Worm (Caenorhabditis elegans): ENCODE data around the gene C05G5.7.

DNA sequence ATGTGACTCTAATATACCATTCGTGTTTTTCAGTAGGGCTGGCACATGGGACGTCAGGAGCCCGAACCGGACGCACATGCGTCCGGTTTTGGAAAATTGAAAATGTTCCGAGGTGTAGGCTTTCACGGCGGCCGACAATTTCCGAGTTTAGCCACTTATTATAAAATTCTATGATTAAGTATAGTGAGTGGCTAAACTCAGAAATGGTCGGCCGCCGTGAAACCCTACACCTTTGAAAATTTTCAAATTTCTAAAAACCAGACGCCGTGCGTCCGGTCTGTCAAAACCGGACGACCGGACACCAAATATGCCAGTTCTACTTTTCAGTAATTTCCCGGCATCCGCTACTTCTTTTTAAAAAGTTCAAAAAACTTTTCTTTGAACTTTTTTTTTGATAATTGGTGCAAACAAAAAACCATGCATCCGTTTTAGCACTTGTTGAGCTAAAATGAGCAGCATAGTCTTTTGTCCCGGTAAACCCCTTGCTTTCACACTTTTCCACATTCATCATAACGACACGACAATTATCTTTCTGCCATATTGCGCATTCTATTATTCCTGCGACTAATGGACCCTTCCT lies 14.2 kb upstream of the C05G5.7 start:
- TF ChIP-seq ztf-4 (tag; optimal IDR thresholded peaks at IDR 0.05), result no peak
- TF ChIP-seq ama-1 (optimal IDR thresholded peaks at IDR 0.05), result no peak
- no peak for TF ChIP-seq F13H6.1 (tag; optimal IDR thresholded peaks at IDR 0.05)
- no peak for TF ChIP-seq lin-11 (tag; optimal IDR thresholded peaks at IDR 0.05)
